Worm (Caenorhabditis elegans) whole organism, L2 larva: ENCODE data around the gene ZK381.8.

Experiments used
- C34F6.9 ChIP-seq: fragments of 150-350 bp; optimal IDR thresholded peaks from 2 replicates; lab custom pipeline; 2014; ENCODE audit warnings: missing biosample characterization, missing genetic modification characterization
- F13H6.1 ChIP-seq: sonication (generic microtip); optimal IDR thresholded peaks from 2 replicates; lab custom pipeline; 2016; ENCODE audit warnings: missing genetic modification characterization, missing compliant biosample characterization
- Y55F3AM.14 ChIP-seq: fragments of 200-800 bp; sonication (Bioruptor generic); optimal IDR thresholded peaks from 2 replicates; lab custom pipeline; 2018; ENCODE audit warnings: mild to moderate bottlenecking, missing genetic modification characterization, missing compliant biosample characterization
- ZK546.5 ChIP-seq: sonication (generic microtip); optimal IDR thresholded peaks from 2 replicates; lab custom pipeline; 2017; ENCODE audit warnings: missing biosample characterization, missing genetic modification characterization
- aly-2 ChIP-seq: fragments of 150-350 bp; optimal IDR thresholded peaks from 2 replicates; lab custom pipeline; 2014; ENCODE audit warnings: missing biosample characterization, missing genetic modification characterization
- ama-1 ChIP-seq: fragments of 150-350 bp; optimal IDR thresholded peaks from 2 replicates; lab custom pipeline; 2018; ENCODE audit warnings: inconsistent platforms
- blmp-1 ChIP-seq: sonication (generic microtip); optimal IDR thresholded peaks from 2 replicates; lab custom pipeline; 2017; ENCODE audit warnings: missing genetic modification characterization, mild to moderate bottlenecking, missing compliant biosample characterization, antibody characterized with exemption, moderate library complexity; ENCODE audit not compliant: insufficient read depth
- ceh-16 ChIP-seq: fragments of 150-350 bp; optimal IDR thresholded peaks from 2 replicates; lab custom pipeline; 2014; ENCODE audit warnings: missing biosample characterization, missing genetic modification characterization
- crh-2 ChIP-seq: sonication (generic microtip); optimal IDR thresholded peaks from 2 replicates; lab custom pipeline; 2017; ENCODE audit warnings: missing biosample characterization, missing genetic modification characterization
- dmd-4 ChIP-seq: sonication (generic microtip); optimal IDR thresholded peaks from 2 replicates; lab custom pipeline; 2017; ENCODE audit warnings: missing biosample characterization, missing genetic modification characterization
- egl-27 ChIP-seq: sonication (generic microtip); optimal IDR thresholded peaks from 3 replicates; lab custom pipeline; 2017; ENCODE audit warnings: missing biosample characterization, missing genetic modification reagents, missing genetic modification characterization
- elt-1 ChIP-seq: fragments of 150-350 bp; optimal IDR thresholded peaks from 2 replicates; lab custom pipeline; 2014; ENCODE audit warnings: missing biosample characterization, missing genetic modification characterization
- fos-1 ChIP-seq: fragments of 150-350 bp; optimal IDR thresholded peaks from 2 replicates; lab custom pipeline; 2014; ENCODE audit warnings: missing biosample characterization, missing genetic modification characterization
- lin-39 ChIP-seq: fragments of 150-350 bp; optimal IDR thresholded peaks from 2 replicates; lab custom pipeline; 2014; ENCODE audit warnings: missing biosample characterization, missing genetic modification reagents, missing genetic modification characterization
- mab-5 ChIP-seq: fragments of 150-350 bp; optimal IDR thresholded peaks from 2 replicates; lab custom pipeline; 2014; ENCODE audit warnings: missing biosample characterization, missing genetic modification characterization
- mbf-1 ChIP-seq: sonication (generic microtip); optimal IDR thresholded peaks from 2 replicates; lab custom pipeline; 2017; ENCODE audit warnings: missing biosample characterization, missing genetic modification characterization
- mdl-1 ChIP-seq, 2 experiments: fragments of 150-350 bp in 1 of 2; sonication (generic microtip) in 1 of 2; optimal IDR thresholded peaks; 2 replicates each; lab custom pipeline; 2017; ENCODE audit warnings: missing biosample characterization in 2 of 2, missing genetic modification characterization in 2 of 2
- nhr-10 ChIP-seq: sonication (generic microtip); optimal IDR thresholded peaks from 2 replicates; lab custom pipeline; 2017; ENCODE audit warnings: missing biosample characterization, missing genetic modification characterization
- nhr-12 ChIP-seq: fragments of 150-350 bp; optimal IDR thresholded peaks from 2 replicates; lab custom pipeline; 2014; ENCODE audit warnings: missing biosample characterization, missing genetic modification characterization
- nhr-129 ChIP-seq: fragments of 150-350 bp; optimal IDR thresholded peaks from 2 replicates; lab custom pipeline; 2014; ENCODE audit warnings: missing biosample characterization, missing genetic modification characterization
- nhr-21 ChIP-seq: fragments of 150-350 bp; optimal IDR thresholded peaks from 2 replicates; lab custom pipeline; 2014; ENCODE audit warnings: missing biosample characterization, missing genetic modification characterization
- nhr-237 ChIP-seq: fragments of 150-350 bp; optimal IDR thresholded peaks from 2 replicates; lab custom pipeline; 2014; ENCODE audit warnings: missing biosample characterization, missing genetic modification characterization
- nhr-25 ChIP-seq: fragments of 150-350 bp; sonication (generic microtip); optimal IDR thresholded peaks from 3 replicates; lab custom pipeline; 2014; ENCODE audit warnings: missing biosample characterization, missing genetic modification characterization
- nhr-6 ChIP-seq: fragments of 150-350 bp; optimal IDR thresholded peaks from 2 replicates; lab custom pipeline; 2014; ENCODE audit warnings: missing biosample characterization, missing genetic modification characterization
- nhr-77 ChIP-seq: fragments of 150-350 bp; optimal IDR thresholded peaks from 2 replicates; lab custom pipeline; 2014; ENCODE audit warnings: missing biosample characterization, missing genetic modification characterization
- peb-1 ChIP-seq: fragments of 150-350 bp; optimal IDR thresholded peaks from 2 replicates; lab custom pipeline; 2014; ENCODE audit warnings: missing biosample characterization, missing genetic modification characterization
- sem-4 ChIP-seq: fragments of 150-350 bp; optimal IDR thresholded peaks from 2 replicates; lab custom pipeline; 2014; ENCODE audit warnings: missing biosample characterization, missing genetic modification reagents, missing genetic modification characterization
- skn-1 ChIP-seq: sonication (generic microtip); optimal IDR thresholded peaks from 2 replicates; lab custom pipeline; 2017; ENCODE audit warnings: missing biosample characterization, missing genetic modification characterization
- sma-3 ChIP-seq: sonication (generic microtip); optimal IDR thresholded peaks from 2 replicates; lab custom pipeline; 2016; ENCODE audit warnings: missing genetic modification reagents, missing genetic modification characterization, missing compliant biosample characterization
- sma-9 ChIP-seq, 2 experiments: fragments of 150-350 bp in 1 of 2; sonication (generic microtip) in 1 of 2; optimal IDR thresholded peaks; 2 replicates each; lab custom pipeline; 2014 to 2016; ENCODE audit warnings: missing genetic modification characterization in 2 of 2, mild to moderate bottlenecking in 1 of 2, missing biosample characterization in 1 of 2, missing compliant biosample characterization in 1 of 2, missing genetic modification reagents in 1 of 2, moderate library complexity in 1 of 2
- unc-39 ChIP-seq: fragments of 150-350 bp; optimal IDR thresholded peaks from 2 replicates; lab custom pipeline; 2014; ENCODE audit warnings: missing biosample characterization, missing genetic modification characterization
- unc-55 ChIP-seq: fragments of 150-350 bp; sonication (generic microtip); optimal IDR thresholded peaks from 3 replicates; lab custom pipeline; 2014; ENCODE audit warnings: missing biosample characterization, missing genetic modification reagents, missing genetic modification characterization
- zag-1 ChIP-seq: fragments of 150-350 bp; optimal IDR thresholded peaks from 2 replicates; lab custom pipeline; 2014; ENCODE audit warnings: missing biosample characterization, missing genetic modification characterization
- ztf-1 ChIP-seq: fragments of 200-800 bp; sonication (Bioruptor generic); conservative IDR thresholded peaks from 2 replicates; pipeline ENCODE4 v1.3.6; 2022; ENCODE audit warnings: missing genetic modification characterization, missing compliant biosample characterization
- ztf-11 ChIP-seq: sonication (generic microtip); optimal IDR thresholded peaks from 2 replicates; lab custom pipeline; 2017; ENCODE audit warnings: missing biosample characterization, missing genetic modification characterization

The ZK381.8 gene

ce11 chrIV:6984449-6985380, 14.5 kb upstream of the ZK381.8 start:
- no peak for TF ChIP-seq mab-5 (tag; lab: Kevin White, UChicago)
- TF ChIP-seq aly-2, result no peak
- no peak for TF ChIP-seq blmp-1
- no peak for TF ChIP-seq crh-2 (tag; lab: Kevin White, UChicago)
- TF ChIP-seq F13H6.1 (tag; lab: Kevin White, UChicago), result no peak
- TF ChIP-seq lin-39 (tag; lab: Kevin White, UChicago), result no peak
- TF ChIP-seq nhr-6 (tag; lab: Kevin White, UChicago), result no peak
- no peak for TF ChIP-seq ama-1 (lab: Kevin White, UChicago)
- no peak for TF ChIP-seq elt-1 (tag; lab: Kevin White, UChicago)
- no peak for TF ChIP-seq zag-1 (tag; lab: Kevin White, UChicago)
- no peak for TF ChIP-seq fos-1 (tag; lab: Kevin White, UChicago)
- TF ChIP-seq sma-9 (GFP tag; optimal IDR thresholded peaks at IDR 0.05; lab: Kevin White, UChicago), result no peak
- no peak for TF ChIP-seq sma-9 (tag; optimal IDR thresholded peaks at IDR 0.05; lab: Kevin White, UChicago)
- no peak for TF ChIP-seq unc-39
- TF ChIP-seq peb-1 (tag; lab: Kevin White, UChicago), result no peak
- TF ChIP-seq nhr-21 (tag; lab: Kevin White, UChicago), result no peak
- TF ChIP-seq mdl-1 (tag; optimal IDR thresholded peaks at IDR 0.05; lab: Kevin White, UChicago), result no peak
- no peak for TF ChIP-seq sem-4
- TF ChIP-seq C34F6.9 (tag; lab: Kevin White, UChicago), result no peak

ce11 chrIV:6978625-6979024, 8.5 kb upstream of the ZK381.8 start:
- TF ChIP-seq dmd-4 (tag; lab: Kevin White, UChicago) (no peak), nhr-237 (no peak), Y55F3AM.14 (GFP tag; lab: Kevin White, UChicago) (no peak), egl-27 (tag; lab: Kevin White, UChicago) (no peak)

- TF ChIP-seq ZK546.5 (tag; lab: Kevin White, UChicago), result no peak
- no peak for TF ChIP-seq unc-55 (GFP tag; lab: Kevin White, UChicago)
- no peak for TF ChIP-seq skn-1
- TF ChIP-seq nhr-10 (tag; lab: Kevin White, UChicago), result no peak
- no peak for TF ChIP-seq zag-1 (tag; lab: Kevin White, UChicago)
- no peak for TF ChIP-seq nhr-21 (tag; lab: Kevin White, UChicago)
- TF ChIP-seq ztf-11 (tag; lab: Kevin White, UChicago), result no peak
- TF ChIP-seq sma-3, result no peak
- TF ChIP-seq blmp-1, result no peak
- no peak for TF ChIP-seq elt-1 (tag; lab: Kevin White, UChicago)
- TF ChIP-seq ceh-16 (tag; lab: Kevin White, UChicago), result no peak
- TF ChIP-seq mbf-1 (tag; lab: Kevin White, UChicago), result no peak
- TF ChIP-seq nhr-77, result no peak
- no peak for TF ChIP-seq crh-2 (tag; lab: Kevin White, UChicago)
- TF ChIP-seq aly-2, result no peak
- TF ChIP-seq nhr-129 (tag; lab: Kevin White, UChicago), result no peak
- TF ChIP-seq nhr-12 (tag; lab: Kevin White, UChicago), result no peak
- no peak for TF ChIP-seq ztf-1 (GFP tag; lab: Robert Waterston, UW)
- no peak for TF ChIP-seq nhr-25 (tag; lab: Kevin White, UChicago)
These were observed 7.0 kb upstream of the ZK381.8 start, which contains the start of the genes pgl-1 and him-3 for ce11 chrIV:6977089-6977558. Gene pgl-1 (minus strand): TSS chrIV:6977318. Gene him-3 (plus strand): TSS chrIV:6977508.
